Worm (Caenorhabditis elegans): Measurements from ENCODE around the gene C34C12.12.

DNA sequence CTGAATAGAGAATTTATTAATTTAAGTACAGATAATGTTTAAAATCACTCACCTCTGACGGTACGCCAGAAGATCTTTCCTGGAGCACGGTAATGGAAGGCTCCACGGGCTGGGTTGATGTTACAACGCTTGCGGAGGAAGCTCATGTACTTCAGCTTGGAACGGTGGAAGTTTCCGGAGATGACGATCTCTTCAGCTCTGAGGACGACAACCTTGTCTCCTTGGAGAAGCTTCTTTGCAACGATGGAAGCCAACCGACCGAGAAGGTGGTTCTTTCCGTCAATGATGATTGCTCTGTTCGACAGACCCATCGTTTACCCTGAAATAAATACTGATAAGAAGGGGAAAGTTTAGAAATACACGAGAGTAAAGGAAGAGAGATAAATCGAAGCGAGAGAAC, 50.3 kb downstream of the C34C12.12 start, which contains the start of gene rpl-16:
- no peak for TF ChIP-seq W03F9.2 (tag; optimal IDR thresholded peaks at IDR 0.05)
- no peak for TF ChIP-seq him-1 (tag; optimal IDR thresholded peaks at IDR 0.05)
